Worm (Caenorhabditis elegans): ENCODE measurements around the gene col-111.

The col-111 gene

DNA sequence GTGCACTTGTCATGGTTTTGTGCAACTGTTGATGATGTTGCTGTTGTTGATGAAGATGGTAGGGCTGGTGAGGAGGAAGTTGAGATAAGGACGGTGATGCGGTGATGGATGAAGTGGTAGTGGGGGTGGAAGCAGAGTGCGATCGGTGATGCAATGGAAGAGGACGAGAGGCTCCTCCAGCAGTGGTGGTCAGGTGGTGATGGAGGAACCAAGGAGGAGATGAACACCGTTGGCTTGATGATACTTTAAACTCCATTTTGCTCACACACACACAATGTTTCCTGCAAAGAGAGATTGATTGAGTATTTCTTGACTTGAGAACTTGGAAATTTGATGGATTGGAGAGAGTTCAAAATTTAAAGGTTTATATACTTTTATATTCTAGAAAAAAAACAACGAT, 19.9 kb downstream of the col-111 start, which contains the start of gene F19C7.8:
Gene F19C7.8, minus strand, starts transcription at position 256 of the 400 bp plus-strand sequence.
- peak; percentile 36 for TF ChIP-seq F13H6.1 (tag; optimal IDR thresholded peaks at IDR 0.05)
- TF ChIP-seq sma-9 (GFP tag; optimal IDR thresholded peaks at IDR 0.05) = peak; percentile 52
- TF ChIP-seq sma-9 (tag; optimal IDR thresholded peaks at IDR 0.05) = no peak
- no peak for TF ChIP-seq elt-3 (tag; optimal IDR thresholded peaks at IDR 0.05)
- TF ChIP-seq nhr-10 (tag; optimal IDR thresholded peaks at IDR 0.05) = no peak
- TF ChIP-seq ztf-4 (tag; optimal IDR thresholded peaks at IDR 0.05) = no peak
- TF ChIP-seq sem-4 (tag; optimal IDR thresholded peaks at IDR 0.05) = no peak
- TF ChIP-seq ztf-11 (tag; optimal IDR thresholded peaks at IDR 0.05) = no peak
- TF ChIP-seq egl-27 (tag; optimal IDR thresholded peaks at IDR 0.05) = no peak

- no peak for TF ChIP-seq crh-2 (tag; optimal IDR thresholded peaks at IDR 0.05)
- TF ChIP-seq unc-39 (tag; optimal IDR thresholded peaks at IDR 0.05) = no peak
- no peak for TF ChIP-seq alr-1 (tag; optimal IDR thresholded peaks at IDR 0.05)
- no peak for TF ChIP-seq R02D3.7 (tag; optimal IDR thresholded peaks at IDR 0.05)
- no peak for TF ChIP-seq egl-27 (tag; optimal IDR thresholded peaks at IDR 0.05)
- no peak for TF ChIP-seq aly-2 (tag; optimal IDR thresholded peaks at IDR 0.05)
- no peak for TF ChIP-seq lin-39 (tag; optimal IDR thresholded peaks at IDR 0.05)
- no peak for TF ChIP-seq lsy-2 (tag; optimal IDR thresholded peaks at IDR 0.05)
- no peak for TF ChIP-seq ceh-16 (tag; optimal IDR thresholded peaks at IDR 0.05)
- TF ChIP-seq Y55F3AM.14 (GFP tag; optimal IDR thresholded peaks at IDR 0.05) = no peak
- no peak for TF ChIP-seq ZK546.5 (tag; optimal IDR thresholded peaks at IDR 0.05)
- no peak for TF ChIP-seq peb-1 (tag; optimal IDR thresholded peaks at IDR 0.05)
- TF ChIP-seq ztf-11 (tag; optimal IDR thresholded peaks at IDR 0.05) = no peak
- no peak for TF ChIP-seq dmd-4 (tag; optimal IDR thresholded peaks at IDR 0.05)
These were observed 21.8 kb downstream of the col-111 start, which contains the start of gene R105.5 for ce11 chrIV:4636001-4636400. TSS of gene R105.5 (plus strand) at chrIV:4636301.

DNA sequence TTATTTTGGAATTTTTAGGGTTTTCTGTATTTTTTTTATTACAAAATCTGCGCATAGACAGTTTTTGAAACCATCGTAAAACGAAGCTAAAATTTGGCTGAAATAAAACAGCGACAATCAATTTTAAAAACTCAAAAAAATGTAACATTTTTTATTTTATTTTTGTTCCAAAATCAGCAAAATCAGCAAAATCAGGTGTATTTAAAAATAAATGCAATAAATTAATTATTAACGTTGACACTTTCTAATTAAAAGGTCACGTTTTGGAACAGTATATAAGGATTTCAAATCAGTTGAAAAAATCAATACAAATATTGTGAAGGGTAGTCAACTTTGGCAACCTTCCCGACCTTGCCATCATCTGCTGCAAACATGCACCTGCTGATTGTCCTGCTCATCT, 24.4 kb downstream of the col-111 start, which contains the start of gene R105.1:
Gene R105.1, plus strand, starts transcription at position 301 of the 400 bp plus-strand sequence.
- TF ChIP-seq C34F6.9 (tag; optimal IDR thresholded peaks at IDR 0.05) = no peak
- no peak for TF ChIP-seq nhr-6 (tag; optimal IDR thresholded peaks at IDR 0.05)
- TF ChIP-seq R02D3.7 (tag; optimal IDR thresholded peaks at IDR 0.05) = no peak
- no peak for TF ChIP-seq egl-27 (tag; optimal IDR thresholded peaks at IDR 0.05)
- no peak for TF ChIP-seq elt-3 (tag; optimal IDR thresholded peaks at IDR 0.05)
- no peak for TF ChIP-seq blmp-1 (tag; optimal IDR thresholded peaks at IDR 0.05; ENCODE audit: insufficient read depth)
- no peak for TF ChIP-seq lin-39 (tag; optimal IDR thresholded peaks at IDR 0.05)
- TF ChIP-seq sem-4 (tag; optimal IDR thresholded peaks at IDR 0.05) = no peak
- TF ChIP-seq ama-1 (optimal IDR thresholded peaks at IDR 0.05) = no peak
- TF ChIP-seq unc-62 (GFP tag; optimal IDR thresholded peaks at IDR 0.05) = no peak
- TF ChIP-seq ztf-4 (tag; optimal IDR thresholded peaks at IDR 0.05) = no peak
- TF ChIP-seq lin-11 (tag; optimal IDR thresholded peaks at IDR 0.05) = no peak
- TF ChIP-seq sma-3 (GFP tag; optimal IDR thresholded peaks at IDR 0.05) = no peak
- no peak for TF ChIP-seq Y55F3AM.14 (GFP tag; optimal IDR thresholded peaks at IDR 0.05)
- TF ChIP-seq nhr-23 (tag; optimal IDR thresholded peaks at IDR 0.05) = no peak

DNA sequence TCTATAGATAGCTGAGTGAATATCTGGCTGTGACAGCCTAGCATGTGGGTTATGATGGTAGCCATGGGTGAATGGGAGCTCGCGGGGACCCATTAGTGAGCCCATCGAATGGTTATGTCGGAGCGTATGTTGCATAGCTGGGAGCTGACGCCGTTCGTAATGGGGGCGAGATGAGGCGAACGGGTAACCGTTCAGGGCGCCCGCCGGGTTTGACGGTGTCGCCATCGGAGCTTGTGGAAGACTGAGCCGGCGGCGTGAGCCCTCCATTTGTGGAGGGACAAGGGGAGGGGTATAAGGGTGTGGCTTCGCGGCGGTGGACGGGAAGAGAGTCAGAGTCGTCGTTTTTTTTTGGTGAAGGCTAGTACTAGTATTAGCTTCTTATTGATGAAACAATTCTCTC, 33.9 kb downstream of the col-111 start:
- TF ChIP-seq peb-1 (tag; optimal IDR thresholded peaks at IDR 0.05) = no peak
- no peak for TF ChIP-seq ceh-82 (tag; optimal IDR thresholded peaks at IDR 0.05)
- no peak for TF ChIP-seq skn-1 (tag; optimal IDR thresholded peaks at IDR 0.05)
- no peak for TF ChIP-seq mbf-1 (tag; optimal IDR thresholded peaks at IDR 0.05)
- no peak for TF ChIP-seq mab-5 (tag; optimal IDR thresholded peaks at IDR 0.05)
- no peak for TF ChIP-seq ceh-16 (tag; optimal IDR thresholded peaks at IDR 0.05)
- no peak for TF ChIP-seq lin-13 (GFP tag; optimal IDR thresholded peaks at IDR 0.05)
- TF ChIP-seq nhr-21 (tag; optimal IDR thresholded peaks at IDR 0.05) = no peak
- no peak for TF ChIP-seq fos-1 (tag; optimal IDR thresholded peaks at IDR 0.05)
- no peak for TF ChIP-seq lin-11 (tag; optimal IDR thresholded peaks at IDR 0.05)
- TF ChIP-seq sma-3 (GFP tag; optimal IDR thresholded peaks at IDR 0.05) = no peak
- no peak for TF ChIP-seq nhr-25 (tag; optimal IDR thresholded peaks at IDR 0.05)
- TF ChIP-seq ztf-11 (tag; optimal IDR thresholded peaks at IDR 0.05) = no peak
- TF ChIP-seq blmp-1 (tag; optimal IDR thresholded peaks at IDR 0.05; ENCODE audit: insufficient read depth) = no peak
- TF ChIP-seq ama-1 (optimal IDR thresholded peaks at IDR 0.05) = no peak
- no peak for TF ChIP-seq snpc-4 (tag; optimal IDR thresholded peaks at IDR 0.05)
- TF ChIP-seq alr-1 (tag; optimal IDR thresholded peaks at IDR 0.05) = no peak
- no peak for TF ChIP-seq nhr-10 (tag; optimal IDR thresholded peaks at IDR 0.05)
- no peak for TF ChIP-seq ztf-4 (tag; optimal IDR thresholded peaks at IDR 0.05)

Data from whole organism, L2 larva.